Worm (Caenorhabditis elegans) whole organism, midembryonic: ENCODE measurements around the gene nhr-219.

Experiments
- flt-1 ChIP-seq: fragments of 200-800 bp; sonication (Bioruptor generic); IDR thresholded peaks from 2 replicates; pipeline ENCODE4 v1.3.6; 2022; ENCODE audit warnings: missing genetic modification characterization, missing compliant biosample characterization
- klf-2 ChIP-seq: fragments of 200-800 bp; sonication (Bioruptor generic); conservative IDR thresholded peaks from 2 replicates; pipeline ENCODE4 v1.3.6; 2022; ENCODE audit warnings: missing genetic modification reagents, missing genetic modification characterization, missing compliant biosample characterization
- ref-1 ChIP-seq: fragments of 200-800 bp; sonication (Bioruptor generic); conservative IDR thresholded peaks from 2 replicates; pipeline ENCODE4 v1.3.6; 2022; ENCODE audit warnings: missing genetic modification reagents, missing genetic modification characterization, missing compliant biosample characterization
- ztf-23 ChIP-seq: fragments of 200-800 bp; sonication (Bioruptor generic); IDR thresholded peaks from 2 replicates; pipeline ENCODE4 v1.3.6; 2022; ENCODE audit warnings: missing genetic modification reagents, missing genetic modification characterization, missing compliant biosample characterization
- ztf-29 ChIP-seq: fragments of 200-800 bp; sonication (Bioruptor generic); IDR thresholded peaks from 2 replicates; pipeline ENCODE4 v1.3.6; 2022; ENCODE audit warnings: missing genetic modification reagents, missing genetic modification characterization, missing compliant biosample characterization

ce11 chrV:8935104-8935503, 30.9 kb downstream of the nhr-219 start:
- TF ChIP-seq flt-1 (GFP tag; lab: Robert Waterston, UW) (no peak), ztf-23 (GFP tag; lab: Robert Waterston, UW) (no peak), ref-1 (GFP tag; lab: Robert Waterston, UW) (no peak), klf-2 (no peak), ztf-29 (GFP tag; lab: Robert Waterston, UW) (no peak)
